Worm (Caenorhabditis elegans): ENCODE results near the gene E01G6.1.

The E01G6.1 gene

DNA sequence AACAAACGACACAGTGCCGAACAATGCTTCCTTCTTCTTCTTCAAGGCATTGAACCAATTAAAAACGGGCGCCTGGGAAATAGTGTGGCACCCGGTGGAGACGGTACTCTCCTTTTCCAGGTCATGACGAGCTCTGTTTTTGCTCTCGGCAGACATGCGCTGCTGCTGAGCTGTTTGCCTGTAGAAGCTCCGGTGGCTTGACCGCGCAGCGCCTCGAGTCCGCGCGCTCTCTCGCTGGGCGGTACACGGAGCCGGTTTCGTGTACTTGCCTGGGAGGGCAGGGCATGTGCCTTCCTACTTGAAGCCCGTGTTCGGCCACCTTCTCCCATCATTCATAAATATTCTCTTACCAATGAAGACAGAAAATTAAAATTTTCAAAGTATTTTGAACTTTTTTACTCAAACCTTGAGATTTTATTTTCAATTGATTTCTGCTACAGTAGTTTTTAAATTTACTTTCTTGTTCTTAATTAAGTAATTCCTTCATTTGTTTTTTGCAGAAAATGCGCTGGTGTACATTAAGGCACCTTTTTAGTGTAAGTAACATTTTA lies at the start of gene E01G6.1:
TSS of gene E01G6.1 (plus strand) at position 501 of the 551 bp plus-strand sequence.
- TF ChIP-seq egl-5 (tag; optimal IDR thresholded peaks at IDR 0.05) (no peak), ztf-4 (tag; optimal IDR thresholded peaks at IDR 0.05) (no peak), elt-1 (tag; optimal IDR thresholded peaks at IDR 0.05) (no peak), hmg-11 (tag; optimal IDR thresholded peaks at IDR 0.05) (no peak), fkh-10 (GFP tag; optimal IDR thresholded peaks at IDR 0.05) (no peak), nhr-23 (tag; optimal IDR thresholded peaks at IDR 0.05) (no peak), aly-2 (tag; optimal IDR thresholded peaks at IDR 0.05) (no peak), ceh-28 (tag; optimal IDR thresholded peaks at IDR 0.05) (no peak), eor-1 (tag; optimal IDR thresholded peaks at IDR 0.05) (no peak), sea-2 (GFP tag; optimal IDR thresholded peaks at IDR 0.05) (no peak), egl-27 (tag; optimal IDR thresholded peaks at IDR 0.05) (no peak), nhr-43 (tag; optimal IDR thresholded peaks at IDR 0.05; ENCODE audit: poor library complexity, severe bottlenecking) (no peak), ztf-11 (tag; optimal IDR thresholded peaks at IDR 0.05) (no peak), nhr-25 (tag; optimal IDR thresholded peaks at IDR 0.05) (no peak), daf-12 (tag; optimal IDR thresholded peaks at IDR 0.05) (no peak)

DNA sequence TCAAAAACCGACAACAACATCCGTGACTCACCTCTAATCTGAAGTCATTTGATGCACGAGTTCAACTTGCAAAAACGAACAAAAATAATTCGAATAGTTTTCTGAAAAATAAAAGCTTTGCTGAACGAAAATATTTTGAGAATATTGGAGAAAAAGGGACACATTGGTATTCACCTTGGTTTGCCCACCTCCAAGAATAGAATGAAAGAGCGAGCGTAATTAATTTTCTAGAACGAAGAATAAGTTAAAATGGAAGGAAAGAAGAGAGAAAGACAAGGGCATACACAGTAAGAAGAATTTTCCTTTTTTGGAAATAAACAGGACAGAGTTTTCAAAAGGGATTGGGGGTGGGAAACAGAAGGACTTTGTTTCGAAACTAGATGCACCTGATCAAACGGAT lies 47.9 kb upstream of the E01G6.1 start, which contains the start of gene cab-1:
TSS of gene cab-1 (minus strand) at position 101 of the 400 bp plus-strand sequence.
- no peak for TF ChIP-seq nhr-67 (tag; optimal IDR thresholded peaks at IDR 0.05)
- TF ChIP-seq elt-3 (tag; optimal IDR thresholded peaks at IDR 0.05), result no peak
- TF ChIP-seq R02D3.7 (tag; optimal IDR thresholded peaks at IDR 0.05), result no peak
- no peak for TF ChIP-seq mdl-1 (tag; optimal IDR thresholded peaks at IDR 0.05)
- no peak for TF ChIP-seq sea-2 (GFP tag; optimal IDR thresholded peaks at IDR 0.05)
- TF ChIP-seq pqm-1 (tag; optimal IDR thresholded peaks at IDR 0.05), result no peak
- no peak for TF ChIP-seq ceh-16 (tag; optimal IDR thresholded peaks at IDR 0.05)
- TF ChIP-seq tbx-2 (tag; optimal IDR thresholded peaks at IDR 0.05), result no peak
- no peak for TF ChIP-seq daf-12 (tag; optimal IDR thresholded peaks at IDR 0.05)
- no peak for TF ChIP-seq egl-5 (tag; optimal IDR thresholded peaks at IDR 0.05)
- TF ChIP-seq nhr-43 (tag; optimal IDR thresholded peaks at IDR 0.05; ENCODE audit: poor library complexity, severe bottlenecking), result no peak
- TF ChIP-seq ztf-11 (tag; optimal IDR thresholded peaks at IDR 0.05), result no peak
- no peak for TF ChIP-seq egl-27 (tag; optimal IDR thresholded peaks at IDR 0.05)
- no peak for TF ChIP-seq ceh-82 (tag; optimal IDR thresholded peaks at IDR 0.05)
- TF ChIP-seq lsy-12 (tag; optimal IDR thresholded peaks at IDR 0.05), result no peak
- TF ChIP-seq ceh-28 (tag; optimal IDR thresholded peaks at IDR 0.05), result no peak
- no peak for TF ChIP-seq jun-1 (tag; optimal IDR thresholded peaks at IDR 0.05)

DNA sequence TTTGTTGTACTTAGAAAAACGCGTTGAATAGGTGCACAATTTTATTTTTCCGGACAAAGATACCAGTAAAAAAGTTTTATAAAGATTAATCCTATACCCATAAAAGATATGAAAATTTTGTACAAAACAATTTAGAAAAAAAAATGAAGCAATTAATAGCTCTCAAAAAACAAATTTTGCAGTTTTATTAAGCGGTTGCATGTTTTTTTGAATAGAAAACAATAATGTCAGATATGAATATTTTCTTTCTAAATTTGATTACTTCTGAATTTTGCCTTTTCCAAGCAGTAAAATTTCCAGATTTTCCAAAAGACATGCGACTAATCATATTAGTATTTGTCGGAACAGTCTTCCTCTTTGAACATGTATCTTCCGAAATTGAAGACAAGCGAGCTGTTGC lies 43.7 kb upstream of the E01G6.1 start, which contains the start of gene C23H4.8:
TSS of gene C23H4.8 (plus strand) at position 301 of the 400 bp plus-strand sequence.
- no peak for TF ChIP-seq jun-1 (tag; optimal IDR thresholded peaks at IDR 0.05)
- no peak for TF ChIP-seq ceh-28 (tag; optimal IDR thresholded peaks at IDR 0.05)
- no peak for TF ChIP-seq skn-1 (tag; optimal IDR thresholded peaks at IDR 0.05)
- no peak for TF ChIP-seq ceh-16 (tag; optimal IDR thresholded peaks at IDR 0.05)
- no peak for TF ChIP-seq elt-3 (tag; optimal IDR thresholded peaks at IDR 0.05)
- TF ChIP-seq fos-1 (tag; optimal IDR thresholded peaks at IDR 0.05), result no peak
- no peak for TF ChIP-seq nhr-237 (tag; optimal IDR thresholded peaks at IDR 0.05)
- TF ChIP-seq snpc-4 (tag; optimal IDR thresholded peaks at IDR 0.05), result no peak
- TF ChIP-seq tbx-2 (tag; optimal IDR thresholded peaks at IDR 0.05), result no peak
- no peak for TF ChIP-seq mml-1 (tag; optimal IDR thresholded peaks at IDR 0.05)

DNA sequence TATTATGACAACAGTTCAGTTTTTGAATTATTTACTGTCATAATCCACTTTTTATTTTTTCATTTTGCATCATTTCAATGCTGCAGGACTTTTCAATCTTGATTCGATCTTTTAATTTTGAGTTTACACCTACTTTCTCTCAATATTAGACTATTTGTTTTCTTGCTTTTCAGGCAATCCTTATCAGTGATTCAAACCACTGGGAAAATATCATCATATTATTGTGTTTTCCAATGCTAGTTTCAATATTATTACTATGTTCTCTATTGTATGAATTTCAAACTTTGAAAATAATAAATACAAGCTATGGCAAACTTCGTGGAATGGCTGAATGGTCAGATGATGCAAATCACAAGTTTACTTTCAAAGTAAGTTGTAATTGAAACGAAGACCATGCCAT lies 41.2 kb upstream of the E01G6.1 start, which contains the start of gene cest-8:
TSS of gene cest-8 (plus strand) at position 184 of the 400 bp plus-strand sequence.
- TF ChIP-seq skn-1 (tag; optimal IDR thresholded peaks at IDR 0.05) (peak; percentile 53), pha-4 (tag; optimal IDR thresholded peaks at IDR 0.05) (peak; percentile 4), lin-15B (tag; optimal IDR thresholded peaks at IDR 0.05) (no peak)

DNA sequence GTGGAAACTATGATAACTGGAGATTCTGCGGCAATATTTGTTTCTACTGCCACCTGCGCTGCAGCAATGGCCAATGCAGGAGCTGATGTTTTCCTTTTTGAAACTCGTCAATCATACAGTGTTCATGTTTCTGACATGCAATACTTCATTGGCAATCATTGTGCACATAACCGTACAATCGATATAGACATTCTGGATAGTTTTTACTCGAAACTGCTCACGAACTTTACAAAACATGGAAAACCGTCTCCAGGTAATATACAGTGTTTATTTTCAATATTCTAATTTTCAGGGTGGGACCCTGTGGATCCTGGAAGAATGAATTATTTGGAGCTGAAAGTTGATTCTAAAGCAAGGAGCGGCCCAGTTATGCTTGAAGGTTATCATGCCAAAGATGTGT lies 38.9 kb upstream of the E01G6.1 start, which contains the start of gene cest-9.2:
TSS of gene cest-9.2 (plus strand) at position 301 of the 400 bp plus-strand sequence.
- TF ChIP-seq R02D3.7 (tag; optimal IDR thresholded peaks at IDR 0.05), result no peak
- no peak for TF ChIP-seq nhr-76 (tag; optimal IDR thresholded peaks at IDR 0.05)
- no peak for TF ChIP-seq aly-2 (tag; optimal IDR thresholded peaks at IDR 0.05)
- TF ChIP-seq egl-27 (tag; optimal IDR thresholded peaks at IDR 0.05), result no peak
- no peak for TF ChIP-seq elt-3 (tag; optimal IDR thresholded peaks at IDR 0.05)
- TF ChIP-seq egl-5 (tag; optimal IDR thresholded peaks at IDR 0.05), result no peak
- no peak for TF ChIP-seq elt-2 (tag; optimal IDR thresholded peaks at IDR 0.05)
